Worm (Caenorhabditis elegans): Measurements from ENCODE around the gene trmt-10A.

- TF ChIP-seq elt-3 (tag; optimal IDR thresholded peaks at IDR 0.05) (no peak), blmp-1 (tag; optimal IDR thresholded peaks at IDR 0.05) (no peak), hlh-1 (tag; optimal IDR thresholded peaks at IDR 0.05) (no peak), sem-2 (GFP tag; optimal IDR thresholded peaks at IDR 0.05) (no peak), unc-120 (tag; optimal IDR thresholded peaks at IDR 0.05; ENCODE audit: poor library complexity, severe bottlenecking) (no peak), pha-4 (tag; optimal IDR thresholded peaks at IDR 0.05) (no peak), ztf-11 (tag; optimal IDR thresholded peaks at IDR 0.05) (no peak), cnd-1 (tag; optimal IDR thresholded peaks at IDR 0.05) (no peak), ces-1 (GFP tag; optimal IDR thresholded peaks at IDR 0.05) (no peak)
These were observed 14.0 kb downstream of the trmt-10A start for ce11 chrIV:9918021-9918420.

Data from whole organism, mixed stage, embryonic.